Worm (Caenorhabditis elegans): ENCODE data around the gene Y48C3A.5.

ce11 chrII:13337959-13338358 is 67.1 kb downstream of the Y48C3A.5 start, which contains the start of gene mrpl-20:
- no peak for TF ChIP-seq lin-13 (GFP tag; optimal IDR thresholded peaks at IDR 0.05)
- no peak for TF ChIP-seq ama-1 (optimal IDR thresholded peaks at IDR 0.05)
- TF ChIP-seq aly-2 (tag; optimal IDR thresholded peaks at IDR 0.05), result no peak
- TF ChIP-seq ztf-11 (tag; optimal IDR thresholded peaks at IDR 0.05), result no peak
- TF ChIP-seq skn-1 (tag; optimal IDR thresholded peaks at IDR 0.05), result no peak
- no peak for TF ChIP-seq nhr-77 (tag; optimal IDR thresholded peaks at IDR 0.05)
- TF ChIP-seq unc-62 (GFP tag; optimal IDR thresholded peaks at IDR 0.05), result no peak
- TF ChIP-seq ztf-1 (GFP tag; conservative IDR thresholded peaks at IDR 0.05), result no peak
- no peak for TF ChIP-seq lin-11 (tag; optimal IDR thresholded peaks at IDR 0.05)
- no peak for TF ChIP-seq unc-39 (tag; optimal IDR thresholded peaks at IDR 0.05)
- no peak for TF ChIP-seq fos-1 (tag; optimal IDR thresholded peaks at IDR 0.05)
- no peak for TF ChIP-seq R02D3.7 (tag; optimal IDR thresholded peaks at IDR 0.05)

All from whole organism, L2 larva.